Fruit fly (Drosophila melanogaster) whole organism, pupa: Measurements from ENCODE around the gene CG4546.
A peak's percentile ranks its signal among the peaks of the same experiment; 100 is the strongest.

Experiments
- CG10348 ChIP-seq: fragments of 200-800 bp; sonication (Bioruptor generic); IDR thresholded peaks from 2 replicates; pipeline ENCODE4 v1.3.6; 2022; ENCODE audit warnings: missing biosample characterization, missing genetic modification characterization
- CG4496 ChIP-seq: fragments of 200-800 bp; sonication (Bioruptor generic); IDR thresholded peaks from 3 replicates; pipeline ENCODE4 v1.3.6; 2022; ENCODE audit warnings: missing biosample characterization, missing genetic modification characterization
- CG8301 ChIP-seq: fragments of 200-800 bp; sonication (Bioruptor generic); optimal IDR thresholded peaks from 2 replicates; lab custom pipeline; 2018; ENCODE audit warnings: missing biosample characterization, mild to moderate bottlenecking, missing genetic modification characterization
- D1 ChIP-seq: fragments of 200-800 bp; sonication (Bioruptor generic); optimal IDR thresholded peaks from 2 replicates; lab custom pipeline; 2018; ENCODE audit warnings: missing biosample characterization, mild to moderate bottlenecking, missing genetic modification characterization, moderate library complexity
- Ets98B ChIP-seq: fragments of 200-800 bp; sonication (Bioruptor generic); IDR thresholded peaks from 2 replicates; pipeline ENCODE4 v1.3.6; 2022; ENCODE audit warnings: missing biosample characterization, missing genetic modification characterization

dm6 chr3R:15827559-15827958 is 18.8 kb upstream of the CG4546 start:
- TF ChIP-seq CG10348 (GFP tag; lab: Robert Waterston, UW) (no peak), CG8301 (no peak), CG4496 (peak; percentile 51; the same call in 1 of the 3 replicates), D1 (tag; lab: Kevin White, UChicago) (peak; percentile 61), Ets98B (GFP tag; lab: Robert Waterston, UW) (peak; percentile 23; the same call in 1 of the 2 replicates)
